Comparison of ENCODE assay signal across 4 worm cellular contexts in genomic region chrV:12326638-12327037, ce11.
TF ChIP-seq lines count a peak whose summit lies in the region.

No protein-coding gene starts in this region.

TF ChIP-seq in whole organism, L1 larva, 84 proteins besides CTCF, POLR2A, EP300 and RAD21:
- TF ChIP-seq efl-1 (optimal IDR thresholded peaks at IDR 0.05; lab: Kevin White, UChicago) (no peak), efl-1 (GFP tag; optimal IDR thresholded peaks at IDR 0.05 in 1 of 2; lab: Kevin White, UChicago) (peak in 1 of 2 experiments; percentile 16), ets-5 (GFP tag; IDR thresholded peaks at IDR 0.05; lab: Robert Waterston, UW) (no peak), C34B4.2 (tag; optimal IDR thresholded peaks at IDR 0.05; lab: Kevin White, UChicago) (no peak), lir-3 (tag; optimal IDR thresholded peaks at IDR 0.05; lab: Kevin White, UChicago; ENCODE audit: poor library complexity) (no peak), lin-14 (GFP tag; optimal IDR thresholded peaks at IDR 0.05; lab: Kevin White, UChicago) (peak; percentile 13), elt-3 (tag; optimal IDR thresholded peaks at IDR 0.05; lab: Kevin White, UChicago) (no peak)

TF ChIP-seq in whole organism, L2 larva, 48 proteins besides CTCF, POLR2A, EP300 and RAD21:
- no peak for TF ChIP-seq zag-1 (tag; optimal IDR thresholded peaks at IDR 0.05; lab: Kevin White, UChicago)
- no peak for TF ChIP-seq blmp-1 (tag; optimal IDR thresholded peaks at IDR 0.05; lab: Kevin White, UChicago; ENCODE audit: insufficient read depth)
- TF ChIP-seq ztf-11 (tag; optimal IDR thresholded peaks at IDR 0.05; lab: Kevin White, UChicago): no peak
- no peak for TF ChIP-seq unc-39 (tag; optimal IDR thresholded peaks at IDR 0.05; lab: Kevin White, UChicago)
- no peak for TF ChIP-seq lin-13 (GFP tag; optimal IDR thresholded peaks at IDR 0.05; lab: Kevin White, UChicago)
- no peak for TF ChIP-seq nhr-25 (tag; optimal IDR thresholded peaks at IDR 0.05; lab: Kevin White, UChicago)
- no peak for TF ChIP-seq nhr-237 (tag; optimal IDR thresholded peaks at IDR 0.05; lab: Kevin White, UChicago)
- no peak for TF ChIP-seq sma-9 (GFP tag; optimal IDR thresholded peaks at IDR 0.05; lab: Kevin White, UChicago)
- no peak for TF ChIP-seq sma-9 (tag; optimal IDR thresholded peaks at IDR 0.05; lab: Kevin White, UChicago)
- no peak for TF ChIP-seq nhr-77 (tag; optimal IDR thresholded peaks at IDR 0.05; lab: Kevin White, UChicago)
- TF ChIP-seq elt-1 (tag; optimal IDR thresholded peaks at IDR 0.05; lab: Kevin White, UChicago): no peak
- no peak for TF ChIP-seq Y55F3AM.14 (GFP tag; optimal IDR thresholded peaks at IDR 0.05; lab: Kevin White, UChicago)
- TF ChIP-seq aly-2 (tag; optimal IDR thresholded peaks at IDR 0.05; lab: Kevin White, UChicago): no peak
- TF ChIP-seq nhr-12 (tag; optimal IDR thresholded peaks at IDR 0.05; lab: Kevin White, UChicago): no peak
- TF ChIP-seq ama-1 (optimal IDR thresholded peaks at IDR 0.05; lab: Kevin White, UChicago): no peak
- TF ChIP-seq mab-5 (tag; optimal IDR thresholded peaks at IDR 0.05; lab: Kevin White, UChicago): peak; percentile 9
- TF ChIP-seq unc-62 (GFP tag; optimal IDR thresholded peaks at IDR 0.05; lab: Kevin White, UChicago): no peak
- TF ChIP-seq F13H6.1 (tag; optimal IDR thresholded peaks at IDR 0.05; lab: Kevin White, UChicago): no peak
- TF ChIP-seq ztf-4 (tag; optimal IDR thresholded peaks at IDR 0.05; lab: Kevin White, UChicago): no peak
- peak; percentile 15 for TF ChIP-seq C34F6.9 (tag; optimal IDR thresholded peaks at IDR 0.05; lab: Kevin White, UChicago)
- peak; percentile 6 for TF ChIP-seq unc-55 (GFP tag; optimal IDR thresholded peaks at IDR 0.05; lab: Kevin White, UChicago)

TF ChIP-seq in whole organism, L3 larva, 47 proteins besides CTCF, POLR2A, EP300 and RAD21:
- TF ChIP-seq nhr-43 (tag; optimal IDR thresholded peaks at IDR 0.05; lab: Kevin White, UChicago; ENCODE audit: poor library complexity, severe bottlenecking) (no peak), lin-39 (tag; optimal IDR thresholded peaks at IDR 0.05; lab: Kevin White, UChicago) (peak; percentile 56), nfya-1 (tag; optimal IDR thresholded peaks at IDR 0.05; lab: Kevin White, UChicago; ENCODE audit: insufficient read depth) (peak; percentile 22), hmg-11 (tag; optimal IDR thresholded peaks at IDR 0.05; lab: Kevin White, UChicago) (peak; percentile 3)

TF ChIP-seq in whole organism, L4 larva, 104 proteins besides CTCF, POLR2A, EP300 and RAD21:
- TF ChIP-seq set-16 (GFP tag; IDR thresholded peaks at IDR 0.05; lab: Robert Waterston, UW) (peak; percentile 67), ZK546.5 (tag; optimal IDR thresholded peaks at IDR 0.05; lab: Kevin White, UChicago) (no peak), hmg-1.1 (GFP tag; IDR thresholded peaks at IDR 0.05; lab: Robert Waterston, UW) (0 out of 2 replicates have a peak, but pooled peaks have one; percentile 17), F26F4.8 (GFP tag; conservative IDR thresholded peaks at IDR 0.05; lab: Robert Waterston, UW) (0 out of 2 replicates have a peak, but pooled peaks have one; percentile 8)
